Worm (Caenorhabditis elegans) whole organism, L1 larva: ENCODE measurements around the gene F18E3.11.

ENCODE experiments used
- C16A3.4 ChIP-seq: fragments of 150-350 bp; optimal IDR thresholded peaks from 2 replicates; lab custom pipeline; 2014; ENCODE audit warnings: missing biosample characterization, missing genetic modification characterization
- Y116A8C.19 ChIP-seq: sonication (generic microtip); optimal IDR thresholded peaks from 2 replicates; lab custom pipeline; 2016; ENCODE audit warnings: missing compliant biosample characterization, missing genetic modification characterization, borderline replicate concordance
- ama-1 ChIP-seq: fragments of 150-350 bp; optimal IDR thresholded peaks from 2 replicates; lab custom pipeline; 2014
- ceh-63 ChIP-seq: fragments of 200-800 bp; sonication (Bioruptor generic); optimal IDR thresholded peaks from 2 replicates; lab custom pipeline; 2018; ENCODE audit warnings: mild to moderate bottlenecking, missing genetic modification characterization, missing compliant biosample characterization
- ceh-82 ChIP-seq, 3 experiments: fragments of 150-350 bp in 1 of 3; sonication (generic microtip) in 2 of 3; optimal IDR thresholded peaks; 2 replicates each; lab custom pipeline; 2014 to 2017; ENCODE audit warnings: missing biosample characterization in 3 of 3, missing genetic modification characterization in 3 of 3
- dpl-1 ChIP-seq, 3 experiments: fragments of 150-350 bp in 2 of 3; sonication (generic microtip) in 1 of 3; optimal IDR thresholded peaks; 2 replicates each; lab custom pipeline; 2014 to 2017; ENCODE audit warnings: missing biosample characterization in 3 of 3, missing genetic modification characterization in 3 of 3, missing genetic modification reagents in 3 of 3
- dsc-1 ChIP-seq: sonication (generic microtip); optimal IDR thresholded peaks from 2 replicates; lab custom pipeline; 2016; ENCODE audit warnings: mild to moderate bottlenecking, missing genetic modification characterization, missing compliant biosample characterization
- fkh-10 ChIP-seq: sonication (generic microtip); optimal IDR thresholded peaks from 2 replicates; lab custom pipeline; 2017; ENCODE audit warnings: missing biosample characterization, missing genetic modification reagents, missing genetic modification characterization
- fos-1 ChIP-seq: fragments of 150-350 bp; optimal IDR thresholded peaks from 2 replicates; lab custom pipeline; 2014; ENCODE audit warnings: missing biosample characterization, missing genetic modification characterization
- jun-1 ChIP-seq: fragments of 150-350 bp; optimal IDR thresholded peaks from 2 replicates; lab custom pipeline; 2014; ENCODE audit warnings: missing biosample characterization, missing genetic modification reagents, missing genetic modification characterization
- lsy-2 ChIP-seq, 2 experiments: fragments of 150-350 bp; optimal IDR thresholded peaks; 2 replicates each; lab custom pipeline; 2014; ENCODE audit warnings: missing biosample characterization in 2 of 2, missing genetic modification characterization in 2 of 2
- mab-9 ChIP-seq: fragments of 200-800 bp; sonication (Bioruptor generic); IDR thresholded peaks from 2 replicates; pipeline ENCODE4 v1.3.6; 2022; ENCODE audit warnings: missing genetic modification reagents, missing genetic modification characterization, missing compliant biosample characterization
- nhr-12 ChIP-seq: sonication (generic microtip); optimal IDR thresholded peaks from 2 replicates; lab custom pipeline; 2017; ENCODE audit warnings: missing biosample characterization, missing genetic modification characterization
- nhr-71 ChIP-seq: sonication (generic microtip); optimal IDR thresholded peaks from 2 replicates; lab custom pipeline; 2016; ENCODE audit warnings: mild to moderate bottlenecking, missing genetic modification characterization, moderate library complexity, missing compliant biosample characterization
- nhr-90 ChIP-seq: sonication (generic microtip); optimal IDR thresholded peaks from 2 replicates; lab custom pipeline; 2016; ENCODE audit warnings: mild to moderate bottlenecking, missing genetic modification characterization, missing compliant biosample characterization; ENCODE audit not compliant: poor library complexity
- pqm-1 ChIP-seq: sonication (generic microtip); optimal IDR thresholded peaks from 3 replicates; lab custom pipeline; 2017; ENCODE audit warnings: missing biosample characterization, missing genetic modification characterization
- rnt-1 ChIP-seq: sonication (generic microtip); optimal IDR thresholded peaks from 2 replicates; lab custom pipeline; 2016; ENCODE audit warnings: mild to moderate bottlenecking, missing genetic modification characterization, moderate library complexity, missing compliant biosample characterization
- skn-1 ChIP-seq: fragments of 150-350 bp; optimal IDR thresholded peaks from 2 replicates; lab custom pipeline; 2014; ENCODE audit warnings: missing biosample characterization, missing genetic modification characterization
- snpc-4 ChIP-seq: fragments of 150-350 bp; optimal IDR thresholded peaks from 2 replicates; lab custom pipeline; 2014; ENCODE audit warnings: missing biosample characterization, missing genetic modification characterization
- snu-23 ChIP-seq: sonication (generic microtip); optimal IDR thresholded peaks from 2 replicates; lab custom pipeline; 2016; ENCODE audit warnings: missing genetic modification characterization, missing compliant biosample characterization
- sup-37 ChIP-seq: fragments of 200-800 bp; sonication (Bioruptor generic); optimal IDR thresholded peaks from 2 replicates; lab custom pipeline; 2018; ENCODE audit warnings: mild to moderate bottlenecking, missing genetic modification characterization, missing compliant biosample characterization
- swsn-7 ChIP-seq: sonication (generic microtip); optimal IDR thresholded peaks from 2 replicates; lab custom pipeline; 2016; ENCODE audit warnings: missing genetic modification characterization, missing compliant biosample characterization
- tlp-1 ChIP-seq: fragments of 150-350 bp; optimal IDR thresholded peaks from 2 replicates; lab custom pipeline; 2014; ENCODE audit warnings: missing biosample characterization, missing genetic modification characterization

F18E3.11 gene

DNA sequence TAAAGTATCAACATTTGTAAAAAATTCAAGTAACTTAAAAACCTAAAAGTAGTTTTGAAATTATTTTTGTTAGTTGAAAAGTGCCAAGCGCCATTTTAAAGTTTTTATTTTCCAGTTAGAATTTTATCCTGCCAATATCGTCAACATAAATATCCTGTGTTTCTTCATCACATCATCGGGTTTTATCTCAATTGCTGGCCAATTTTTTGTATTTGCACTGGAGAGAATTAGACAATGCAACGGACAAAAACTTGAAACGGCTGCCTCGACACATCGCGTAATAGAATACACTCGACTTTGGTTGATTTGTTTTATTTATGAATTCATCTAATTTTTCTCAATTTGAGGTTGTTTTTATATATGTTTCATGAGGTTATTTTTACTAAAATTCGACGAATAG lies 41.7 kb downstream of the F18E3.11 start, which contains the start of gene F25E5.2:
F25E5.2 (plus strand) TSS at position 301 of the 400 bp plus-strand sequence.
- TF ChIP-seq ceh-63 (no peak), nhr-71 (tag; lab: Kevin White, UChicago) (no peak), jun-1 (no peak), snpc-4 (tag; lab: Kevin White, UChicago) (no peak), pqm-1 (tag; lab: Kevin White, UChicago) (no peak), C16A3.4 (tag; lab: Kevin White, UChicago) (no peak), swsn-7 (tag; lab: Kevin White, UChicago) (no peak), sup-37 (GFP tag; lab: Kevin White, UChicago) (no peak), fos-1 (tag; lab: Kevin White, UChicago) (no peak), tlp-1 (tag; lab: Kevin White, UChicago) (no peak), dsc-1 (tag; lab: Kevin White, UChicago) (no peak), dpl-1 (GFP tag; optimal IDR thresholded peaks at IDR 0.05; lab: Kevin White, UChicago) (no peak), nhr-12 (tag; lab: Kevin White, UChicago) (no peak), ceh-82 (tag; optimal IDR thresholded peaks at IDR 0.05; lab: Kevin White, UChicago) (no peak), fkh-10 (GFP tag; lab: Kevin White, UChicago) (no peak), lsy-2 (tag; optimal IDR thresholded peaks at IDR 0.05; lab: Kevin White, UChicago) (no peak), ama-1 (no peak)

DNA sequence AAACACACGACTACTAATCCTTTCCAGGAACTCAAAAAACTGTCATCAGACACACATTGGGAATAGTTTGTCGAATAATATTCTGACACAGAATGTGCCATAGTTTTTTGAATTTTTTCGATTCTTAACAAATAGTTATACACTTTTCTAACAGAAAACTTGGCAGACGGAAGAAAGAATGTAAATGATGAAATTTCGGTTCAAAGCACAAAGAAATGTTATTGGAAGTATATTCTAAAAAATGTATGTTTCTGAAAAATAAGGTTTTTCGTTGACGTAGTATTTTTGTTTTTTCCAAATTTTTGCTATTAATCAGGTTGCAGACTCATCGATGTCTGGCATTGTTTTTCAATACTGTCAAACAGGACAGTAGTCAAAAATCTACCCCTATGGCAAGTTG lies 47.6 kb downstream of the F18E3.11 start, which contains the start of gene srh-92:
srh-92 (minus strand) TSS at position 101 of the 400 bp plus-strand sequence.
- TF ChIP-seq snu-23 (no peak), skn-1 (no peak), nhr-90 (tag; lab: Kevin White, UChicago) (no peak), rnt-1 (tag; lab: Kevin White, UChicago) (no peak), mab-9 (GFP tag; lab: Robert Waterston, UW) (no peak), Y116A8C.19 (tag; lab: Kevin White, UChicago) (no peak)
